Fruit fly (Drosophila melanogaster) whole organism, embryonic: ENCODE data around the gene fal.
A peak's percentile ranks its signal among the peaks of the same experiment; 100 is the strongest.

Source experiments
- B-H1 ChIP-seq: fragments of 200-800 bp; sonication (Bioruptor generic); IDR thresholded peaks from 3 replicates; pipeline ENCODE4 v1.3.6; 2022; ENCODE audit warnings: missing biosample characterization, missing genetic modification characterization
- CG11456 ChIP-seq: fragments of 200-800 bp; sonication (Bioruptor generic); IDR thresholded peaks from 3 replicates; pipeline ENCODE4 v1.3.6; 2022; ENCODE audit warnings: missing biosample characterization, missing genetic modification characterization
- CG12769 ChIP-seq: fragments of 200-800 bp; sonication (Bioruptor generic); optimal IDR thresholded peaks from 2 replicates; lab custom pipeline; 2019; ENCODE audit warnings: missing biosample characterization, mild to moderate bottlenecking, missing genetic modification characterization, moderate library complexity
- CG13123 ChIP-seq: fragments of 200-800 bp; sonication (Bioruptor generic); optimal IDR thresholded peaks from 2 replicates; lab custom pipeline; 2016; ENCODE audit warnings: missing biosample characterization, missing genetic modification characterization
- CG13287 ChIP-seq: fragments of 200-800 bp; sonication (Bioruptor generic); IDR thresholded peaks from 2 replicates; pipeline ENCODE4 v1.3.6; 2022; ENCODE audit warnings: missing biosample characterization, missing genetic modification characterization; ENCODE audit not compliant: partially characterized antibody
- CG18599 ChIP-seq: fragments of 200-800 bp; sonication (Bioruptor generic); optimal IDR thresholded peaks from 3 replicates; lab custom pipeline; 2017; ENCODE audit warnings: missing biosample characterization, missing genetic modification characterization, mild to moderate bottlenecking, moderate library complexity, missing genetic modification reagents
- CG2875 ChIP-seq: fragments of 200-800 bp; sonication (Bioruptor generic); optimal IDR thresholded peaks from 2 replicates; lab custom pipeline; 2017; ENCODE audit warnings: missing biosample characterization, mild to moderate bottlenecking, missing genetic modification characterization, missing genetic modification reagents
- CG30020 ChIP-seq: fragments of 200-800 bp; optimal IDR thresholded peaks from 2 replicates; lab custom pipeline; 2019; ENCODE audit warnings: missing biosample characterization, mild to moderate bottlenecking, missing genetic modification characterization, moderate library complexity
- CG30403 ChIP-seq: fragments of 200-800 bp; sonication (Bioruptor generic); optimal IDR thresholded peaks from 3 replicates; lab custom pipeline; 2016; ENCODE audit warnings: missing biosample characterization, missing genetic modification characterization
- CG3281 ChIP-seq: fragments of 200-800 bp; sonication (Bioruptor generic); optimal IDR thresholded peaks from 3 replicates; lab custom pipeline; 2017; ENCODE audit warnings: missing biosample characterization, mild to moderate bottlenecking, missing genetic modification characterization
- CG4404 ChIP-seq: fragments of 200-800 bp; sonication (Bioruptor generic); IDR thresholded peaks from 2 replicates; pipeline ENCODE4 v1.3.6; 2022; ENCODE audit warnings: missing biosample characterization, missing genetic modification characterization
- CG7357 ChIP-seq: fragments of 200-800 bp; sonication (Bioruptor generic); IDR thresholded peaks from 3 replicates; pipeline ENCODE4 v1.3.6; 2022; ENCODE audit warnings: missing biosample characterization, missing genetic modification characterization
- CG8765 ChIP-seq: fragments of 200-800 bp; sonication (Bioruptor generic); IDR thresholded peaks from 2 replicates; pipeline ENCODE4 v1.3.6; 2022; ENCODE audit warnings: missing biosample characterization, missing genetic modification characterization
- CG8944 ChIP-seq: fragments of 200-800 bp; sonication (Bioruptor generic); optimal IDR thresholded peaks from 3 replicates; lab custom pipeline; 2016; ENCODE audit warnings: missing biosample characterization, missing genetic modification characterization
- CG9609 ChIP-seq: fragments of 200-800 bp; sonication (Bioruptor generic); optimal IDR thresholded peaks from 3 replicates; lab custom pipeline; 2016; ENCODE audit warnings: missing biosample characterization, missing genetic modification characterization
- CrebB ChIP-seq: fragments of 200-800 bp; sonication (Bioruptor generic); optimal IDR thresholded peaks from 3 replicates; lab custom pipeline; 2018; ENCODE audit warnings: missing biosample characterization, mild to moderate bottlenecking, missing genetic modification characterization
- Dip3 ChIP-seq: fragments of 200-800 bp; sonication (Bioruptor generic); optimal IDR thresholded peaks from 3 replicates; lab custom pipeline; 2016; ENCODE audit warnings: missing biosample characterization, missing genetic modification characterization
- ERR ChIP-seq: fragments of 200-800 bp; sonication (Bioruptor generic); optimal IDR thresholded peaks from 2 replicates; lab custom pipeline; 2016; ENCODE audit warnings: missing biosample characterization, missing genetic modification characterization
- Hsf ChIP-seq: fragments of 200-800 bp; sonication (Bioruptor generic); optimal IDR thresholded peaks from 3 replicates; lab custom pipeline; 2016; ENCODE audit warnings: missing biosample characterization, missing genetic modification characterization
- Meics ChIP-seq: fragments of 200-800 bp; sonication (Bioruptor generic); optimal IDR thresholded peaks from 2 replicates; lab custom pipeline; 2017; ENCODE audit warnings: missing biosample characterization, mild to moderate bottlenecking, missing genetic modification characterization
- NFAT ChIP-seq: fragments of 200-800 bp; sonication (Bioruptor generic); IDR thresholded peaks from 2 replicates; pipeline ENCODE4 v1.3.6; 2022; ENCODE audit warnings: missing biosample characterization, missing genetic modification characterization
- Nf-YA ChIP-seq: fragments of 200-800 bp; sonication (Bioruptor generic); IDR thresholded peaks from 2 replicates; pipeline ENCODE4 v1.3.6; 2022; ENCODE audit warnings: missing biosample characterization, missing genetic modification characterization
- Side ChIP-seq: fragments of 200-800 bp; sonication (Bioruptor generic); optimal IDR thresholded peaks from 2 replicates; lab custom pipeline; 2016; ENCODE audit warnings: missing biosample characterization, missing genetic modification characterization
- Sry-δ ChIP-seq: fragments of 200-800 bp; sonication (Bioruptor generic); optimal IDR thresholded peaks from 2 replicates; lab custom pipeline; 2016; ENCODE audit warnings: missing biosample characterization, missing genetic modification characterization
- Stat92E ChIP-seq, 3 experiments: fragments of >200 bp in 2 of 3; fragments of 200-800 bp in 1 of 3; sonication (Bioruptor generic) in 1 of 3; optimal IDR thresholded peaks; 2 replicates each; lab custom pipeline; 2017 to 2019; ENCODE audit warnings: missing biosample characterization in 3 of 3, missing genetic modification characterization in 3 of 3, mild to moderate bottlenecking in 1 of 3, moderate library complexity in 1 of 3
- TFAM ChIP-seq: fragments of 200-800 bp; sonication (Bioruptor generic); optimal IDR thresholded peaks from 2 replicates; lab custom pipeline; 2017; ENCODE audit warnings: missing biosample characterization, missing genetic modification characterization, inconsistent platforms
- Usf ChIP-seq: fragments of 200-800 bp; sonication (Bioruptor generic); optimal IDR thresholded peaks from 2 replicates; lab custom pipeline; 2017; ENCODE audit warnings: missing genotype, missing biosample characterization, missing genetic modification characterization
- al ChIP-seq: fragments of 200-800 bp; sonication (Bioruptor generic); IDR thresholded peaks from 2 replicates; pipeline ENCODE4 v1.3.6; 2022; ENCODE audit warnings: missing biosample characterization, missing genetic modification characterization
- bcd ChIP-seq: fragments of 200-800 bp; sonication (Bioruptor generic); optimal IDR thresholded peaks from 2 replicates; lab custom pipeline; 2017; ENCODE audit warnings: missing biosample characterization, mild to moderate bottlenecking, missing genetic modification characterization
- caup ChIP-seq: fragments of 200-800 bp; sonication (Bioruptor generic); optimal IDR thresholded peaks from 3 replicates; lab custom pipeline; 2017; ENCODE audit warnings: missing biosample characterization, mild to moderate bottlenecking, missing genetic modification characterization, moderate library complexity; ENCODE audit not compliant: severe bottlenecking
- dan ChIP-seq: fragments of 200-800 bp; sonication (Bioruptor generic); IDR thresholded peaks from 2 replicates; pipeline ENCODE4 v1.3.6; 2022; ENCODE audit warnings: missing biosample characterization, missing genetic modification characterization
- dysf ChIP-seq: fragments of 200-800 bp; sonication (Bioruptor generic); IDR thresholded peaks from 3 replicates; pipeline ENCODE4 v1.3.6; 2022; ENCODE audit warnings: missing biosample characterization, missing genetic modification characterization
- en ChIP-seq: fragments of 200-800 bp; sonication (Bioruptor generic); optimal IDR thresholded peaks from 2 replicates; lab custom pipeline; 2016; ENCODE audit warnings: missing biosample characterization, missing genetic modification characterization
- esg ChIP-seq: fragments of 200-800 bp; sonication (Bioruptor generic); conservative IDR thresholded peaks from 2 replicates; pipeline ENCODE4 v1.3.6; 2022; ENCODE audit warnings: missing biosample characterization, missing genetic modification characterization
- gcm ChIP-seq: fragments of 200-800 bp; sonication (Bioruptor generic); optimal IDR thresholded peaks from 2 replicates; lab custom pipeline; 2019; ENCODE audit warnings: missing biosample characterization, mild to moderate bottlenecking, missing genetic modification characterization, moderate library complexity
- grau ChIP-seq: fragments of 200-800 bp; optimal IDR thresholded peaks from 3 replicates; lab custom pipeline; 2019; ENCODE audit warnings: missing biosample characterization, mild to moderate bottlenecking, missing genetic modification characterization, moderate library complexity
- h ChIP-seq: fragments of >200 bp; optimal IDR thresholded peaks from 2 replicates; lab custom pipeline; 2017
- klu ChIP-seq: fragments of 200-800 bp; sonication (Bioruptor generic); IDR thresholded peaks from 2 replicates; pipeline ENCODE4 v1.3.6; 2022; ENCODE audit warnings: missing biosample characterization, missing genetic modification characterization
- luna ChIP-seq: fragments of 200-800 bp; sonication (Bioruptor generic); optimal IDR thresholded peaks from 2 replicates; lab custom pipeline; 2016; ENCODE audit warnings: missing biosample characterization, missing genetic modification characterization
- psq ChIP-seq: fragments of 200-800 bp; sonication (Bioruptor generic); optimal IDR thresholded peaks from 2 replicates; lab custom pipeline; 2017; ENCODE audit warnings: missing biosample characterization, missing genetic modification characterization
- pzg ChIP-seq: fragments of 200-800 bp; sonication (Bioruptor generic); optimal IDR thresholded peaks from 3 replicates; lab custom pipeline; 2018; ENCODE audit warnings: missing biosample characterization, mild to moderate bottlenecking, missing genetic modification characterization, moderate library complexity
- ranshi ChIP-seq: fragments of 200-800 bp; sonication (Bioruptor generic); IDR thresholded peaks from 2 replicates; pipeline ENCODE4 v1.3.6; 2022; ENCODE audit warnings: missing biosample characterization, missing genetic modification characterization
- sc ChIP-seq, 3 experiments: fragments of >200 bp in 2 of 3; fragments of 200-800 bp in 1 of 3; sonication (Bioruptor generic) in 1 of 3; optimal IDR thresholded peaks; 2 replicates in 2 of 3; 3 replicates in 1 of 3; lab custom pipeline; 2017; ENCODE audit warnings: mild to moderate bottlenecking in 1 of 3, missing biosample characterization in 1 of 3, missing genetic modification characterization in 1 of 3, missing genetic modification reagents in 1 of 3
- sd ChIP-seq: fragments of 200-800 bp; sonication (Bioruptor generic); optimal IDR thresholded peaks from 3 replicates; lab custom pipeline; 2018; ENCODE audit warnings: missing biosample characterization, mild to moderate bottlenecking, missing genetic modification characterization, moderate library complexity
- sna ChIP-seq: fragments of 200-800 bp; sonication (Bioruptor generic); IDR thresholded peaks from 2 replicates; pipeline ENCODE4 v1.3.6; 2022; ENCODE audit warnings: missing biosample characterization, missing genetic modification characterization; ENCODE audit not compliant: partially characterized antibody
- tgo ChIP-seq: fragments of 200-800 bp; sonication (Bioruptor generic); IDR thresholded peaks from 3 replicates; pipeline ENCODE4 v1.3.6; 2022; ENCODE audit warnings: missing biosample characterization, missing genetic modification characterization
- tio ChIP-seq: fragments of 200-800 bp; sonication (Bioruptor generic); optimal IDR thresholded peaks from 2 replicates; lab custom pipeline; 2017; ENCODE audit warnings: missing biosample characterization, missing genetic modification characterization, inconsistent platforms
- toy ChIP-seq: fragments of 200-800 bp; sonication (Bioruptor generic); IDR thresholded peaks from 2 replicates; pipeline ENCODE4 v1.3.6; 2022; ENCODE audit warnings: missing biosample characterization, missing genetic modification characterization
- usp ChIP-seq: fragments of >200 bp; optimal IDR thresholded peaks from 2 replicates; lab custom pipeline; 2017; ENCODE audit warnings: missing biosample characterization, missing genetic modification characterization
- wdn ChIP-seq: fragments of 200-800 bp; sonication (Bioruptor generic); IDR thresholded peaks from 2 replicates; pipeline ENCODE4 v1.3.6; 2022; ENCODE audit warnings: missing biosample characterization, missing genetic modification characterization
- zen2 ChIP-seq: fragments of 200-800 bp; sonication (Bioruptor generic); IDR thresholded peaks from 3 replicates; pipeline ENCODE4 v1.3.6; 2022; ENCODE audit warnings: missing biosample characterization, missing genetic modification characterization; ENCODE audit not compliant: partially characterized antibody

Gene fal

DNA sequence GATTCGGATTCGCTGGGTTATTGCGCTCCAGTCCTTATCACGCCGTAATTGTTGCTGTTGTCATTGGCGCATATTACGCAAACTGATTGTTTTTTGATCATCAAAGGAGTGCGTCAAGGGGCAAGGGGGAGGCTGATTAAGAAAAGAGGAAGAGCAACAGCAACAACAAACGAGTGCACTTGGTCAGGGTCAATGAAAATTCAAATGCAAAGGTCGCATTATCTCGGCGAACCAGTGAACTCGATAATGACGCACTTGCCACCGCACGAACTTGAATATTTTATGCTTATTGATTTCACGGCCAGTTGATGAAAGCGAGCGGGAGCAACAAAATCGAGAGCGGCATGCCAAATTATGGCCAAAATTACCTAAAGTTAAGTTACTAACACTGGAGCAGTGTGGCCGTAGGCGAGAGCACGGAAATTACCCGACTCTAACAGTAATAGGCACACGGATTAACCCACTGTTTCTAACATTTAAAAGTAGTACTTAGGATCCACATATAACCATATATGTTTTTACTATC lies 34.0 kb upstream of the fal start, which contains the start of gene nes (continued):
- TF ChIP-seq Meics (GFP tag; lab: Kevin White, UChicago) (no peak), sd (tag; lab: Kevin White, UChicago) (no peak), gcm (GFP tag; lab: Kevin White, UChicago) (no peak), esg (GFP tag; lab: Robert Waterston, UW) (no peak), CG9609 (GFP tag; lab: Kevin White, UChicago) (no peak), CG30403 (no peak), Dip3 (no peak), CG8944 (GFP tag; lab: Kevin White, UChicago) (no peak), al (no peak), sc (optimal IDR thresholded peaks at IDR 0.05; lab: Kevin White, UChicago) (no peak), sc (GFP tag; optimal IDR thresholded peaks at IDR 0.05; lab: Kevin White, UChicago) (no peak), ERR (GFP tag; lab: Kevin White, UChicago) (no peak), zen2 (GFP tag; lab: Robert Waterston, UW) (no peak), bcd (no peak), tio (GFP tag; lab: Kevin White, UChicago) (no peak), CG30020 (tag; lab: Kevin White, UChicago) (no peak), TFAM (GFP tag; lab: Kevin White, UChicago) (no peak), grau (no peak), CG13287 (GFP tag; lab: Robert Waterston, UW) (peak; percentile 47; the same call in 1 of the 2 replicates), pzg (GFP tag; lab: Kevin White, UChicago) (peak; percentile 54), en (GFP tag; lab: Kevin White, UChicago) (no peak), ranshi (GFP tag; lab: Robert Waterston, UW) (no peak; the same call in 1 of the 2 replicates), CG12769 (tag; lab: Kevin White, UChicago) (peak; percentile 45), dysf (no peak), tgo (GFP tag; lab: Robert Waterston, UW) (0 out of 3 replicates have a peak, but pooled peaks have one; percentile 29), Stat92E (GFP tag; optimal IDR thresholded peaks at IDR 0.05; lab: Kevin White, UChicago) (no peak), klu (no peak), Usf (GFP tag; lab: Kevin White, UChicago) (no peak), Side (GFP tag; lab: Kevin White, UChicago) (no peak), CG18599 (GFP tag; lab: Kevin White, UChicago) (no peak), psq (GFP tag; lab: Kevin White, UChicago) (no peak), B-H1 (GFP tag; lab: Robert Waterston, UW) (no peak), NFAT (GFP tag; lab: Robert Waterston, UW) (peak; percentile 11; the same call in 1 of the 2 replicates), Sry-δ (GFP tag; lab: Kevin White, UChicago) (no peak), CG2875 (GFP tag; lab: Kevin White, UChicago) (no peak), usp (GFP tag; lab: Kevin White, UChicago) (no peak), CG7357 (no peak), Nf-YA (no peak), CG11456 (GFP tag; lab: Robert Waterston, UW) (no peak), CrebB (tag; lab: Kevin White, UChicago) (peak; percentile 14), CG3281 (GFP tag; lab: Kevin White, UChicago) (no peak), h (lab: Kevin White, UChicago) (no peak), caup (GFP tag; lab: Kevin White, UChicago) (no peak), toy (no peak), Hsf (no peak), luna (GFP tag; lab: Kevin White, UChicago) (no peak), CG8765 (GFP tag; lab: Robert Waterston, UW) (no peak), wdn (GFP tag; lab: Robert Waterston, UW) (no peak), CG4404 (GFP tag; lab: Robert Waterston, UW) (no peak), dan (GFP tag; lab: Robert Waterston, UW) (no peak), sna (peak; percentile 48; the same call in 1 of the 2 replicates), CG13123 (GFP tag; lab: Kevin White, UChicago) (no peak)
